Worm (Caenorhabditis elegans) whole organism, L2 larva: ENCODE results near the gene mpk-1.

Source experiments
- C34F6.9 ChIP-seq: fragments of 150-350 bp; optimal IDR thresholded peaks from 2 replicates; lab custom pipeline; 2014; ENCODE audit warnings: missing biosample characterization, missing genetic modification characterization
- F13H6.1 ChIP-seq: sonication (generic microtip); optimal IDR thresholded peaks from 2 replicates; lab custom pipeline; 2016; ENCODE audit warnings: missing genetic modification characterization, missing compliant biosample characterization
- R02D3.7 ChIP-seq: fragments of 150-350 bp; optimal IDR thresholded peaks from 2 replicates; lab custom pipeline; 2014; ENCODE audit warnings: missing biosample characterization, missing genetic modification characterization
- Y55F3AM.14 ChIP-seq: fragments of 200-800 bp; sonication (Bioruptor generic); optimal IDR thresholded peaks from 2 replicates; lab custom pipeline; 2018; ENCODE audit warnings: mild to moderate bottlenecking, missing genetic modification characterization, missing compliant biosample characterization
- ZK546.5 ChIP-seq: sonication (generic microtip); optimal IDR thresholded peaks from 2 replicates; lab custom pipeline; 2017; ENCODE audit warnings: missing biosample characterization, missing genetic modification characterization
- alr-1 ChIP-seq: fragments of 150-350 bp; optimal IDR thresholded peaks from 2 replicates; lab custom pipeline; 2014; ENCODE audit warnings: missing biosample characterization, missing genetic modification characterization
- aly-2 ChIP-seq: fragments of 150-350 bp; optimal IDR thresholded peaks from 2 replicates; lab custom pipeline; 2014; ENCODE audit warnings: missing biosample characterization, missing genetic modification characterization
- ama-1 ChIP-seq: fragments of 150-350 bp; optimal IDR thresholded peaks from 2 replicates; lab custom pipeline; 2018; ENCODE audit warnings: inconsistent platforms
- blmp-1 ChIP-seq: sonication (generic microtip); optimal IDR thresholded peaks from 2 replicates; lab custom pipeline; 2017; ENCODE audit warnings: missing genetic modification characterization, mild to moderate bottlenecking, missing compliant biosample characterization, antibody characterized with exemption, moderate library complexity; ENCODE audit not compliant: insufficient read depth
- ceh-16 ChIP-seq: fragments of 150-350 bp; optimal IDR thresholded peaks from 2 replicates; lab custom pipeline; 2014; ENCODE audit warnings: missing biosample characterization, missing genetic modification characterization
- crh-2 ChIP-seq: sonication (generic microtip); optimal IDR thresholded peaks from 2 replicates; lab custom pipeline; 2017; ENCODE audit warnings: missing biosample characterization, missing genetic modification characterization
- dmd-4 ChIP-seq: sonication (generic microtip); optimal IDR thresholded peaks from 2 replicates; lab custom pipeline; 2017; ENCODE audit warnings: missing biosample characterization, missing genetic modification characterization
- elt-1 ChIP-seq: fragments of 150-350 bp; optimal IDR thresholded peaks from 2 replicates; lab custom pipeline; 2014; ENCODE audit warnings: missing biosample characterization, missing genetic modification characterization
- elt-3 ChIP-seq: sonication (generic microtip); optimal IDR thresholded peaks from 2 replicates; lab custom pipeline; 2017; ENCODE audit warnings: missing biosample characterization, missing genetic modification characterization
- fos-1 ChIP-seq: fragments of 150-350 bp; optimal IDR thresholded peaks from 2 replicates; lab custom pipeline; 2014; ENCODE audit warnings: missing biosample characterization, missing genetic modification characterization
- gmeb-1 ChIP-seq: fragments of 150-350 bp; optimal IDR thresholded peaks from 2 replicates; lab custom pipeline; 2014; ENCODE audit warnings: missing biosample characterization, missing genetic modification characterization
- lin-11 ChIP-seq: fragments of 150-350 bp; sonication (generic microtip); optimal IDR thresholded peaks from 2 replicates; lab custom pipeline; 2014; ENCODE audit warnings: missing biosample characterization, missing genetic modification characterization, inconsistent platforms, mixed read lengths
- lin-13 ChIP-seq: fragments of 150-350 bp; optimal IDR thresholded peaks from 2 replicates; lab custom pipeline; 2014; ENCODE audit warnings: missing biosample characterization, missing genetic modification reagents, missing genetic modification characterization
- lin-39 ChIP-seq: fragments of 150-350 bp; optimal IDR thresholded peaks from 2 replicates; lab custom pipeline; 2014; ENCODE audit warnings: missing biosample characterization, missing genetic modification reagents, missing genetic modification characterization
- mab-5 ChIP-seq: fragments of 150-350 bp; optimal IDR thresholded peaks from 2 replicates; lab custom pipeline; 2014; ENCODE audit warnings: missing biosample characterization, missing genetic modification characterization
- mdl-1 ChIP-seq, 2 experiments: fragments of 150-350 bp in 1 of 2; sonication (generic microtip) in 1 of 2; optimal IDR thresholded peaks; 2 replicates each; lab custom pipeline; 2017; ENCODE audit warnings: missing biosample characterization in 2 of 2, missing genetic modification characterization in 2 of 2
- nhr-10 ChIP-seq: sonication (generic microtip); optimal IDR thresholded peaks from 2 replicates; lab custom pipeline; 2017; ENCODE audit warnings: missing biosample characterization, missing genetic modification characterization
- nhr-11 ChIP-seq: fragments of 150-350 bp; optimal IDR thresholded peaks from 2 replicates; lab custom pipeline; 2014; ENCODE audit warnings: missing biosample characterization, missing genetic modification characterization
- nhr-12 ChIP-seq: fragments of 150-350 bp; optimal IDR thresholded peaks from 2 replicates; lab custom pipeline; 2014; ENCODE audit warnings: missing biosample characterization, missing genetic modification characterization
- nhr-129 ChIP-seq: fragments of 150-350 bp; optimal IDR thresholded peaks from 2 replicates; lab custom pipeline; 2014; ENCODE audit warnings: missing biosample characterization, missing genetic modification characterization
- nhr-21 ChIP-seq: fragments of 150-350 bp; optimal IDR thresholded peaks from 2 replicates; lab custom pipeline; 2014; ENCODE audit warnings: missing biosample characterization, missing genetic modification characterization
- nhr-23 ChIP-seq: fragments of 150-350 bp; optimal IDR thresholded peaks from 2 replicates; lab custom pipeline; 2014; ENCODE audit warnings: missing biosample characterization, missing genetic modification reagents, missing genetic modification characterization
- nhr-237 ChIP-seq: fragments of 150-350 bp; optimal IDR thresholded peaks from 2 replicates; lab custom pipeline; 2014; ENCODE audit warnings: missing biosample characterization, missing genetic modification characterization
- nhr-77 ChIP-seq: fragments of 150-350 bp; optimal IDR thresholded peaks from 2 replicates; lab custom pipeline; 2014; ENCODE audit warnings: missing biosample characterization, missing genetic modification characterization
- peb-1 ChIP-seq: fragments of 150-350 bp; optimal IDR thresholded peaks from 2 replicates; lab custom pipeline; 2014; ENCODE audit warnings: missing biosample characterization, missing genetic modification characterization
- skn-1 ChIP-seq: sonication (generic microtip); optimal IDR thresholded peaks from 2 replicates; lab custom pipeline; 2017; ENCODE audit warnings: missing biosample characterization, missing genetic modification characterization
- sma-3 ChIP-seq: sonication (generic microtip); optimal IDR thresholded peaks from 2 replicates; lab custom pipeline; 2016; ENCODE audit warnings: missing genetic modification reagents, missing genetic modification characterization, missing compliant biosample characterization
- sma-9 ChIP-seq, 2 experiments: fragments of 150-350 bp in 1 of 2; sonication (generic microtip) in 1 of 2; optimal IDR thresholded peaks; 2 replicates each; lab custom pipeline; 2014 to 2016; ENCODE audit warnings: missing genetic modification characterization in 2 of 2, mild to moderate bottlenecking in 1 of 2, missing biosample characterization in 1 of 2, missing compliant biosample characterization in 1 of 2, missing genetic modification reagents in 1 of 2, moderate library complexity in 1 of 2
- snpc-4 ChIP-seq: fragments of 150-350 bp; optimal IDR thresholded peaks from 2 replicates; lab custom pipeline; 2014; ENCODE audit warnings: missing biosample characterization, missing genetic modification characterization
- unc-39 ChIP-seq: fragments of 150-350 bp; optimal IDR thresholded peaks from 2 replicates; lab custom pipeline; 2014; ENCODE audit warnings: missing biosample characterization, missing genetic modification characterization
- unc-55 ChIP-seq: fragments of 150-350 bp; sonication (generic microtip); optimal IDR thresholded peaks from 3 replicates; lab custom pipeline; 2014; ENCODE audit warnings: missing biosample characterization, missing genetic modification reagents, missing genetic modification characterization
- unc-62 ChIP-seq: fragments of 150-350 bp; optimal IDR thresholded peaks from 2 replicates; lab custom pipeline; 2014; ENCODE audit warnings: missing biosample characterization, missing genetic modification reagents, missing genetic modification characterization
- zag-1 ChIP-seq: fragments of 150-350 bp; optimal IDR thresholded peaks from 2 replicates; lab custom pipeline; 2014; ENCODE audit warnings: missing biosample characterization, missing genetic modification characterization
- ztf-1 ChIP-seq: fragments of 200-800 bp; sonication (Bioruptor generic); conservative IDR thresholded peaks from 2 replicates; pipeline ENCODE4 v1.3.6; 2022; ENCODE audit warnings: missing genetic modification characterization, missing compliant biosample characterization

Gene mpk-1

DNA sequence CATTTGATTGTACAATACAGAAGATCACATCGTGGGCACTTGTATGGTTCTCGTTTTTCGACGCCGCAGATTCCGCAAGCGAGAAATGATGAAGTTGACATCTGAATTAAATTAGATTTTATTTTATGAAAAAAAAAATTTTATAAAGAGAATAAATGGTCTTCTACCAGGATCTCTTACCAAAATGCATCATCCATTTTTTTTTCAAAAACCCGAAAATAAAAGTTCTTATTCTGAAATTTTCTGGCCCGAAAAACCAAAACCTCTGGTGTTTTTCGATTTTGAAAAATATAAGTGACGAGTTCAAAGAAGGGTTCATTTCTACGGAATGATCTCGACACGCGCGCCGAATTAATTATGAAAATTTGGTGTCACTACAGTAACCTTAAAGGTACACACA, 16.4 kb upstream of the mpk-1 start, which contains the start of gene zhit-2:
zhit-2 (minus strand) TSS at position 101 of the 400 bp plus-strand sequence.
- TF ChIP-seq unc-39 (tag; lab: Kevin White, UChicago) (no peak), nhr-21 (tag; lab: Kevin White, UChicago) (no peak), nhr-12 (tag; lab: Kevin White, UChicago) (no peak), sma-9 (GFP tag; optimal IDR thresholded peaks at IDR 0.05; lab: Kevin White, UChicago) (no peak), sma-9 (tag; optimal IDR thresholded peaks at IDR 0.05; lab: Kevin White, UChicago) (no peak), mdl-1 (tag; optimal IDR thresholded peaks at IDR 0.05; lab: Kevin White, UChicago) (no peak)

DNA sequence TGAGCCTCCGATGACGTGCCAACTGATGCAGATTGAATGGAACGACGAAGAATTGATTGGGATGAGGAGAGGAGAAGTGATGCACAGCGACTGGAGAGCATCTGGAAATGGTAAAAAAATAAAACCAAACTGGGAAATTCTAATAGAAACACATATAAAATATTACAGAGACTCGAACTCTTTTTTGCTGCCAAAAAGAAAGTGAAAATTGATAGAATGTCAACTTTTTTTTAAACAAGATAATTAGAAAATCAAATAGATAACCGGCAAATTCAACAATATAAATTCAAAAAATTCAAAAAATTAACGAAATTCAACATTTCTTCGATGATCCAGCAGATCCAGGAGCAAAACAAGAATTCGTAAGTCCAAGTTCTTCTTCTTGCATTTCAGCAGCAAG, 15.6 kb upstream of the mpk-1 start, which contains the start of gene mrpl-21:
mrpl-21 (minus strand) TSS at position 101 of the 400 bp plus-strand sequence.
- no peak for TF ChIP-seq ztf-1 (GFP tag; lab: Robert Waterston, UW)
- TF ChIP-seq nhr-12 (tag; lab: Kevin White, UChicago) = no peak
- TF ChIP-seq nhr-21 (tag; lab: Kevin White, UChicago) = no peak
- TF ChIP-seq lin-13 (GFP tag; lab: Kevin White, UChicago) = no peak

DNA sequence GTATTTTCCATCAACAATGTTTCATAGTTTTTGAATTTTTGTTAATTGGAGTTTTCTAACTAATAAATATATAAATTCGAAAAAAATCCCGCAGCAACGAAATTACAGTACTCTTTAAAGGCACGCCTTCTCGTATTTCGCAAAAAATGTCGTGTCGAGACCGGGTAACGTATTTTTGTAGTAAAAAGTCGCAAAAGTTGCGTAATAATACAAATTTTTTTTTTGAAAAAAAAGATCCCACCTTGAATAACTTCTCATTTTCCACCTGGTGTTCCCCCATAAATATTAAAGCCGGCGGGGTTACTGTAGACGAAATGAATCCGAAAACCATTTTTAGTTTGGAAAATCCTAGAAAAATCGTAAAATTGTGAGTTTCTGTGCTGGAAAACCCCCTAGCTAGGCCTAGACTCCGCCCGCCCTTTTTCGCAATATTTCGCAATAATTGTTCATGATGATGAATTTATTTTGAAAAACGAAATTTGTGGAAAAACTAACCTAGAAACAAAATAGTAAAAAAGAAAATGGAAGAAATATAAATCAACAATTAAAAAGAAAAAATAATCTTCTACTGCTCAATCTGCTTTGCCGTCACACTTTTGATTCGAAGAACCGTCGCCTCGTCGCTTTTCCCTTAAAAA, 14.4 kb upstream of the mpk-1 start, which contains the start of gene F43C1.7:
F43C1.7 (minus strand) TSS at position 351 of the 638 bp plus-strand sequence.
- TF ChIP-seq dmd-4 (tag; lab: Kevin White, UChicago) = no peak
- TF ChIP-seq nhr-129 = peak; percentile 64
- TF ChIP-seq nhr-23 = no peak
- TF ChIP-seq skn-1 = no peak
- TF ChIP-seq unc-39 (tag; lab: Kevin White, UChicago) = no peak
- TF ChIP-seq peb-1 = no peak

DNA sequence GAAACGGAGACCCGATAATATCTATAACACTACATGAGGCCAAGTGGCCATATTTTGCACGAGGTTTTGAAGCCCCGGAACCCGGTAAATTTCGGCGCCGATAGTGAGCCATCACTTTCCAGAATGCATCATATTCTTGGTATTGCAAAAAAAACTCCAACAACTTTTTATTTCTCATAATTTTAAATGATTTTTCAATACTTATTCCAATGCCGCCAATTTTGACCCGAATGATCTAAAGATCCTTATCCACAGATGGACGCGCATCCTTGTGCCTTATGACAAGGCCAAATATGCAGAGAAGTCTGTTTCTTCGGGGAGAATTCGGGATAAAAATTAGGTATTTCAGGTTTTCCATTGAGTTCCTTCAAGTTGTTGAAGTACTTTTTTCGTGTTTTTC, 13.3 kb upstream of the mpk-1 start:
- TF ChIP-seq skn-1 (no peak), blmp-1 (no peak), sma-3 (GFP tag; lab: Kevin White, UChicago) (no peak), zag-1 (tag; lab: Kevin White, UChicago) (no peak), ama-1 (no peak), ZK546.5 (no peak), ceh-16 (no peak)

DNA sequence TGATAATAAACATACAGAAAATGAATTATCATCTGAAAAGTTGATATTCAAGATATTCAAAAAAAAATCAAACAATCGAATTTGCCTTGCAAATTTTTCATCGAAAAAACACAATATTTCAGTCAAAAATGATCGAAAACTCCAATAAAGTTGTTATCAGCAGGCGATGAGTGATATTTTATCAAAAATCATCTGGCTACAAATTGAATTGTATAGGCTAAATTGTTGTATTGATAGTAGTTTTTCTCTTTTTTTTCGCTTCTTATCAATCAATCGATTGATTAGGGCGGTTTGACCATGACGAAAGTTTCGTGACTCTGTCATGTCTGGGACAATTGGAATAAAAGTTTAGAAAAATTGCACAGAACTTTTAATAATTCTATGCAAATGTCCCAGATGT, 12.2 kb upstream of the mpk-1 start:
- TF ChIP-seq dmd-4 (tag; lab: Kevin White, UChicago) (no peak), ama-1 (no peak), fos-1 (tag; lab: Kevin White, UChicago) (peak; percentile 89), unc-39 (tag; lab: Kevin White, UChicago) (no peak), nhr-12 (tag; lab: Kevin White, UChicago) (no peak), nhr-77 (tag; lab: Kevin White, UChicago) (no peak), zag-1 (tag; lab: Kevin White, UChicago) (no peak), F13H6.1 (tag; lab: Kevin White, UChicago) (no peak), gmeb-1 (tag; lab: Kevin White, UChicago) (peak; percentile 38), crh-2 (tag; lab: Kevin White, UChicago) (peak; percentile 38), nhr-23 (no peak), sma-9 (GFP tag; optimal IDR thresholded peaks at IDR 0.05; lab: Kevin White, UChicago) (peak; percentile 32), sma-9 (tag; optimal IDR thresholded peaks at IDR 0.05; lab: Kevin White, UChicago) (no peak)

DNA sequence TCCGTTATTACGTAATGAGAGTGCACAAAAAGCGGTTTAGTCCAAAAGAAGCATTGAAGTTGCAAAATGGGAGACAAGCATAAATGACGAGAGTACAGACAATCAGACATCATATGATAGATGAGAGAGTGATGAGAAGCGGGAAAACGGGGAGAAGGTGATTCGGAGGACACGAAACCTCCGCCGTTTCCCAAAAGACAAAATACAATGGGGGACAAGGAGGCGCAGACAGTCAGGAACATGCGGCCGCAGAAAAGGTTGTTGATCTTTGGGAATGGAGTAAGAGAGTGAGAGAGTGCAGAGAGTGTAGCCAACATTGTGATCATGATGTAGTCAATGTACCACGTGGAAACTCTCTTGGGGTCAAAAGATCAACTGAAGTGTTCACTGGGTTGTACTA, 9.8 kb upstream of the mpk-1 start:
- peak; percentile 84 for TF ChIP-seq lin-13 (GFP tag; lab: Kevin White, UChicago)
- no peak for TF ChIP-seq R02D3.7 (tag; lab: Kevin White, UChicago)
- TF ChIP-seq lin-11 = peak; percentile 74
- no peak for TF ChIP-seq nhr-77 (tag; lab: Kevin White, UChicago)
- peak; percentile 25 for TF ChIP-seq snpc-4 (tag; lab: Kevin White, UChicago)
- no peak for TF ChIP-seq elt-3
- TF ChIP-seq ceh-16 = peak; percentile 41
- TF ChIP-seq nhr-11 = peak; percentile 84
- no peak for TF ChIP-seq nhr-12 (tag; lab: Kevin White, UChicago)
- TF ChIP-seq dmd-4 (tag; lab: Kevin White, UChicago) = no peak
- TF ChIP-seq Y55F3AM.14 (GFP tag; lab: Kevin White, UChicago) = peak; percentile 79
- peak; percentile 97 for TF ChIP-seq crh-2 (tag; lab: Kevin White, UChicago)
- no peak for TF ChIP-seq aly-2 (tag; lab: Kevin White, UChicago)
- peak; percentile 99 for TF ChIP-seq F13H6.1 (tag; lab: Kevin White, UChicago)
- no peak for TF ChIP-seq alr-1
- peak; percentile 65 for TF ChIP-seq nhr-10 (tag; lab: Kevin White, UChicago)
- peak; percentile 99 for TF ChIP-seq sma-9 (GFP tag; optimal IDR thresholded peaks at IDR 0.05; lab: Kevin White, UChicago)
- TF ChIP-seq sma-9 (tag; optimal IDR thresholded peaks at IDR 0.05; lab: Kevin White, UChicago) = peak; percentile 37
- peak; percentile 91 for TF ChIP-seq blmp-1
- peak; percentile 86 for TF ChIP-seq unc-55
- no peak for TF ChIP-seq elt-1 (tag; lab: Kevin White, UChicago)
- peak; percentile 58 for TF ChIP-seq mab-5 (tag; lab: Kevin White, UChicago)
- peak; percentile 98 for TF ChIP-seq nhr-21 (tag; lab: Kevin White, UChicago)
- TF ChIP-seq peb-1 = no peak
- peak; percentile 5 for TF ChIP-seq skn-1
- no peak for TF ChIP-seq unc-39 (tag; lab: Kevin White, UChicago)
- TF ChIP-seq nhr-237 (tag; lab: Kevin White, UChicago) = no peak
- no peak for TF ChIP-seq lin-39
- peak; percentile 80 for TF ChIP-seq gmeb-1 (tag; lab: Kevin White, UChicago)
- TF ChIP-seq C34F6.9 (tag; lab: Kevin White, UChicago) = peak; percentile 94
- peak; percentile 6 for TF ChIP-seq unc-62
